Worm (Caenorhabditis elegans) whole organism, L3 larva: ENCODE data around the gene frm-8.

Experiments used
- ama-1 ChIP-seq: fragments of 150-350 bp; optimal IDR thresholded peaks from 2 replicates; lab custom pipeline; 2018
- ceh-82 ChIP-seq: fragments of 150-350 bp; optimal IDR thresholded peaks from 2 replicates; lab custom pipeline; 2014; ENCODE audit warnings: missing biosample characterization, missing genetic modification characterization
- fos-1 ChIP-seq: fragments of 150-350 bp; optimal IDR thresholded peaks from 2 replicates; lab custom pipeline; 2014; ENCODE audit warnings: missing biosample characterization, missing genetic modification characterization
- mdl-1 ChIP-seq: fragments of 150-350 bp; optimal IDR thresholded peaks from 2 replicates; lab custom pipeline; 2014; ENCODE audit warnings: missing biosample characterization, missing genetic modification characterization
- unc-62 ChIP-seq: fragments of 150-350 bp; sonication (generic microtip); optimal IDR thresholded peaks from 4 replicates; lab custom pipeline; 2014; ENCODE audit warnings: missing biosample characterization, missing genetic modification reagents, missing genetic modification characterization

DNA sequence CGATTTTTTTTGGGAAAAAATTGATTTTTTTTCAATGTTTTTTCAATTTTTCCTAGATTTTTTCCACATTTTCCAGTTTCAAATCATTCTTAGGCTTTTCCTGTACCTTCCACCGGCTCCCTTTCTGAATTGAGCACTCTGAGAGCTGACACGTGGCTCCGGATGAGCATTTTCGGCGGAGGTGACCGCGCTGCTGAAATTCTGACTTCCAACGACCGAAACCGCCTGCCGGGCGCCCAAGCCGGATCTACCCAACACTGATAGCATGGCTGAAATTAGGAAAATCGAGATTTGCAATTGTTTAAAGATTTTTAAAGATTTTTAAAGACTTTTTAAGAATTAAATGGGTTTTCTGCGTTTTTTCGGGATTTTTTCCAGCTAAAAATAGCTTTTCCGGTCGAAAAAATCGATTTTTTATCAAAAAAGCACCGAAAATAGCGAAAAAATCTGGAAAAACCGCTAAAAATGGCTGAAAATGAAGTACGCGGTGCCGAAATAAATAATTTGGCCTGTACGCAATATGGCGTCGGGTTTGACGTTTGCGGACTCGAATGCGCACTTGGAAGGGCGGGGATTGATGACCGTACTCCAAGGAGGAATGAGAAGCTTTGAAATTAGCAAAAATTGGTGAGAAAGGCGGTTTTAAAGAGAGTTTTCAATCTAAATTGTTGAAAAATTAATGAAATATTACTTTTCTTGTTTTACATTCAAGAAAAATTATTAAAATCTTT, 29.5 kb upstream of the frm-8 start, which contains the start of gene nduf-9:
- TF ChIP-seq mdl-1 (tag; lab: Kevin White, UChicago) (no peak), unc-62 (GFP tag; lab: Kevin White, UChicago) (no peak), fos-1 (tag; lab: Kevin White, UChicago) (no peak), ceh-82 (no peak), ama-1 (lab: Kevin White, UChicago) (no peak)
